Worm (Caenorhabditis elegans) whole organism, L4/young adult: ENCODE measurements around the gene pfd-1.

ENCODE experiments used
- W03F9.2 ChIP-seq: fragments of 150-350 bp; optimal IDR thresholded peaks from 2 replicates; lab custom pipeline; 2014; ENCODE audit warnings: missing biosample characterization, missing genetic modification characterization
- dao-5 ChIP-seq: sonication (generic microtip); optimal IDR thresholded peaks from 2 replicates; lab custom pipeline; 2016; ENCODE audit warnings: missing genotype, missing genetic modification characterization, moderate library complexity, missing compliant biosample characterization
- him-1 ChIP-seq: sonication (generic microtip); optimal IDR thresholded peaks from 2 replicates; lab custom pipeline; 2016; ENCODE audit warnings: missing genotype, missing genetic modification reagents, missing genetic modification characterization, missing compliant biosample characterization

- TF ChIP-seq dao-5 (no peak), him-1 (tag; lab: Kevin White, UChicago) (no peak), W03F9.2 (no peak)
These were observed 931 bp downstream of the pfd-1 start, which contains the start of gene C08F8.2 for ce11 chrIV:11150844-11151243.
